Worm (Caenorhabditis elegans) whole organism, young adult: ENCODE data around the gene C05D9.4.

Experiments used
- D2030.7 ChIP-seq: fragments of 200-800 bp; sonication (Bioruptor generic); IDR thresholded peaks from 2 replicates; pipeline ENCODE4 v1.3.6; 2022; ENCODE audit warnings: missing genetic modification reagents, missing genetic modification characterization, missing compliant biosample characterization
- F10E7.11 ChIP-seq: sonication (generic microtip); optimal IDR thresholded peaks from 2 replicates; lab custom pipeline; 2017; ENCODE audit warnings: mild to moderate bottlenecking, missing genetic modification characterization, moderate library complexity, missing compliant biosample characterization
- F23B12.7 ChIP-seq: sonication (generic microtip); optimal IDR thresholded peaks from 2 replicates; lab custom pipeline; 2017; ENCODE audit warnings: missing genetic modification characterization, mild to moderate bottlenecking, missing compliant biosample characterization, antibody characterized with exemption, moderate library complexity; ENCODE audit not compliant: insufficient read depth
- F57A8.1 ChIP-seq: fragments of 200-800 bp; sonication (Bioruptor generic); optimal IDR thresholded peaks from 2 replicates; lab custom pipeline; 2018; ENCODE audit warnings: mild to moderate bottlenecking, missing genetic modification characterization, moderate library complexity, missing compliant biosample characterization
- K11D2.4 ChIP-seq: fragments of 200-800 bp; sonication (Bioruptor generic); IDR thresholded peaks from 2 replicates; pipeline ENCODE4 v1.3.6; 2022; ENCODE audit warnings: missing genetic modification reagents, missing genetic modification characterization, missing compliant biosample characterization
- T26A5.8 ChIP-seq: sonication (generic microtip); optimal IDR thresholded peaks from 2 replicates; lab custom pipeline; 2016; ENCODE audit warnings: missing genetic modification characterization, missing compliant biosample characterization
- Y53F4B.3 ChIP-seq: fragments of 200-800 bp; sonication (Bioruptor generic); IDR thresholded peaks from 2 replicates; pipeline ENCODE4 v1.3.6; 2022; ENCODE audit warnings: missing genetic modification reagents, missing genetic modification characterization, missing compliant biosample characterization
- Y67H2A.10 ChIP-seq: fragments of 200-800 bp; sonication (Bioruptor generic); conservative IDR thresholded peaks from 2 replicates; pipeline ENCODE4 v1.3.6; 2022; ENCODE audit warnings: missing genetic modification reagents, missing genetic modification characterization, missing compliant biosample characterization
- ama-1 ChIP-seq, 3 experiments: fragments of 150-350 bp in 1 of 3; sonication (generic microtip) in 2 of 3; optimal IDR thresholded peaks; 2 replicates each; lab custom pipeline; 2014 to 2018; ENCODE audit warnings: missing biosample characterization in 2 of 3, missing genetic modification characterization in 2 of 3, missing genetic modification reagents in 2 of 3
- atf-7 ChIP-seq: sonication (generic microtip); optimal IDR thresholded peaks from 2 replicates; lab custom pipeline; 2017; ENCODE audit warnings: mild to moderate bottlenecking, missing genetic modification characterization, missing compliant biosample characterization
- attf-5 ChIP-seq: fragments of 200-800 bp; sonication (Bioruptor generic); optimal IDR thresholded peaks from 2 replicates; lab custom pipeline; 2018; ENCODE audit warnings: mild to moderate bottlenecking, missing genetic modification characterization, missing compliant biosample characterization
- bed-1 ChIP-seq: fragments of 200-800 bp; sonication (Bioruptor generic); IDR thresholded peaks from 2 replicates; pipeline ENCODE4 v1.3.6; 2022; ENCODE audit warnings: missing genetic modification reagents, missing genetic modification characterization, missing compliant biosample characterization
- cebp-1 ChIP-seq, 2 experiments: fragments of 200-800 bp in 1 of 2; sonication (Bioruptor generic) in 1 of 2; sonication (generic microtip) in 1 of 2; IDR thresholded peaks in 1 of 2; optimal IDR thresholded peaks in 1 of 2; 2 replicates each; pipeline versions ENCODE4 v1.3.6 to Lab custom; 2017 to 2022; ENCODE audit warnings: missing compliant biosample characterization in 2 of 2, missing genetic modification characterization in 2 of 2, mild to moderate bottlenecking in 1 of 2, missing genetic modification reagents in 1 of 2, moderate library complexity in 1 of 2
- ceh-27 ChIP-seq: fragments of 200-800 bp; sonication (Bioruptor generic); optimal IDR thresholded peaks from 2 replicates; lab custom pipeline; 2018; ENCODE audit warnings: mild to moderate bottlenecking, missing genetic modification characterization, moderate library complexity, missing compliant biosample characterization
- ceh-91 ChIP-seq: fragments of 200-800 bp; sonication (Bioruptor generic); IDR thresholded peaks from 2 replicates; pipeline ENCODE4 v1.3.6; 2022; ENCODE audit warnings: missing genetic modification reagents, missing genetic modification characterization, missing compliant biosample characterization
- egrh-3 ChIP-seq: fragments of 200-800 bp; sonication (Bioruptor generic); IDR thresholded peaks from 2 replicates; pipeline ENCODE4 v1.3.6; 2022; ENCODE audit warnings: missing genetic modification reagents, missing genetic modification characterization, missing compliant biosample characterization
- fkh-3 ChIP-seq: sonication (generic microtip); optimal IDR thresholded peaks from 2 replicates; lab custom pipeline; 2016; ENCODE audit warnings: mild to moderate bottlenecking, missing genetic modification characterization, missing compliant biosample characterization
- hlh-12 ChIP-seq: sonication (generic microtip); optimal IDR thresholded peaks from 2 replicates; lab custom pipeline; 2016; ENCODE audit warnings: missing genetic modification characterization, missing compliant biosample characterization
- hmg-1.2 ChIP-seq: fragments of 200-800 bp; sonication (Bioruptor generic); IDR thresholded peaks from 2 replicates; pipeline ENCODE4 v1.3.6; 2022; ENCODE audit warnings: missing genetic modification reagents, missing genetic modification characterization, missing compliant biosample characterization
- hmg-20 ChIP-seq: fragments of 200-800 bp; sonication (Bioruptor generic); IDR thresholded peaks from 2 replicates; pipeline ENCODE4 v1.3.6; 2022; ENCODE audit warnings: missing genetic modification reagents, missing genetic modification characterization, missing compliant biosample characterization
- hrde-1 ChIP-seq: sonication (generic microtip); optimal IDR thresholded peaks from 2 replicates; lab custom pipeline; 2016; ENCODE audit warnings: missing genetic modification characterization, mild to moderate bottlenecking, missing compliant biosample characterization, moderate library complexity, missing genotype, missing genetic modification reagents, borderline replicate concordance
- lin-26 ChIP-seq: fragments of 200-800 bp; sonication (Bioruptor generic); IDR thresholded peaks from 2 replicates; pipeline ENCODE4 v1.3.6; 2022; ENCODE audit warnings: missing genetic modification reagents, missing genetic modification characterization, missing compliant biosample characterization
- lin-35 ChIP-seq, 3 experiments: fragments of 150-350 bp in 2 of 3; sonication (generic microtip) in 1 of 3; optimal IDR thresholded peaks; 2 replicates each; lab custom pipeline; 2014 to 2018; ENCODE audit warnings: missing biosample characterization in 3 of 3, missing genetic modification characterization in 3 of 3, missing genetic modification reagents in 3 of 3
- lin-40 ChIP-seq: sonication (generic microtip); optimal IDR thresholded peaks from 2 replicates; lab custom pipeline; 2016; ENCODE audit warnings: missing genetic modification characterization, mild to moderate bottlenecking, missing compliant biosample characterization, missing genotype, missing genetic modification reagents
- madf-3 ChIP-seq: fragments of 200-800 bp; sonication (Bioruptor generic); IDR thresholded peaks from 2 replicates; pipeline ENCODE4 v1.3.6; 2022; ENCODE audit warnings: missing genetic modification reagents, missing genetic modification characterization, missing compliant biosample characterization
- madf-8 ChIP-seq: fragments of 200-800 bp; sonication (Bioruptor generic); conservative IDR thresholded peaks from 2 replicates; pipeline ENCODE4 v1.3.6; 2022; ENCODE audit warnings: missing genetic modification reagents, missing genetic modification characterization, missing compliant biosample characterization
- nhr-27 ChIP-seq: fragments of 200-800 bp; sonication (Bioruptor generic); optimal IDR thresholded peaks from 2 replicates; lab custom pipeline; 2018; ENCODE audit warnings: mild to moderate bottlenecking, missing genetic modification characterization, moderate library complexity, missing compliant biosample characterization
- pbrm-1 ChIP-seq: fragments of 200-800 bp; sonication (Bioruptor generic); IDR thresholded peaks from 2 replicates; pipeline ENCODE4 v1.3.6; 2022; ENCODE audit warnings: missing genetic modification reagents, missing genetic modification characterization, missing compliant biosample characterization
- sea-2 ChIP-seq: fragments of 200-800 bp; sonication (Bioruptor generic); IDR thresholded peaks from 2 replicates; pipeline ENCODE4 v1.3.6; 2022; ENCODE audit warnings: missing genetic modification characterization, missing compliant biosample characterization
- snpc-1.3 ChIP-seq: sonication (generic microtip); optimal IDR thresholded peaks from 2 replicates; lab custom pipeline; 2017; ENCODE audit warnings: missing genetic modification characterization, mild to moderate bottlenecking, missing compliant biosample characterization, antibody characterized with exemption, moderate library complexity, missing genotype, missing genetic modification reagents; ENCODE audit not compliant: insufficient read depth
- tbp1 ChIP-seq: fragments of 200-800 bp; sonication (Bioruptor generic); optimal IDR thresholded peaks from 2 replicates; lab custom pipeline; 2018; ENCODE audit warnings: mild to moderate bottlenecking, missing genetic modification characterization, missing compliant biosample characterization
- tbx-9 ChIP-seq: sonication (generic microtip); optimal IDR thresholded peaks from 2 replicates; lab custom pipeline; 2016; ENCODE audit warnings: borderline replicate concordance, missing genetic modification characterization, inconsistent platforms, missing compliant biosample characterization
- zfh-2 ChIP-seq: fragments of 200-800 bp; sonication (Bioruptor generic); conservative IDR thresholded peaks from 2 replicates; pipeline ENCODE4 v1.3.6; 2022; ENCODE audit warnings: missing genetic modification reagents, missing genetic modification characterization, missing compliant biosample characterization
- ztf-18 ChIP-seq: sonication (generic microtip); optimal IDR thresholded peaks from 2 replicates; lab custom pipeline; 2016; ENCODE audit warnings: missing genotype, mild to moderate bottlenecking, missing genetic modification characterization, missing compliant biosample characterization
- ztf-26 ChIP-seq: sonication (generic microtip); optimal IDR thresholded peaks from 2 replicates; lab custom pipeline; 2017; ENCODE audit warnings: missing genetic modification characterization, missing compliant biosample characterization

Gene C05D9.4

DNA sequence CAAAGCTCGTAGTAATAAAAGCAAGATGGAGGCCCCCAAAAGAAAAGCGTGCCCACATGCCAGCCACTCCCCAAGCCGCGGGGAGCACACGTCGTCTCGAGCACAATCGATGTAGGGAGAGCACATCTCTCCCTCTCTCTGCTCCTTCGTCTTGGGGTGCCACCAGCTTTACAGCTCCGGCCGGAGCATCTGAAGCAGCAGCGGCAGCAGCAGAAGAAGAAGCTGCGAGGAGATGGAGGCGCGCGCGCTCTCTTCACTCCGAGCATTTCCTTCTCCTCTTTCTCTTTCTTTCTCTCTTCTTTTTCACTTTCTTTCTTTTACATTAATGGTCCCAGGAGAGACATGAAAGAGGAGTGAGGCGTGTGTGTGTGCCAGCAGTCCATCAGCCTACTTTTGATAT, 43.8 kb upstream of the C05D9.4 start (continued):
- no peak for TF ChIP-seq nhr-27 (tag; lab: Kevin White, UChicago)
- TF ChIP-seq Y53F4B.3 (GFP tag; lab: Robert Waterston, UW) = no peak
- no peak for TF ChIP-seq tbp1 (GFP tag; lab: Kevin White, UChicago)
- peak; percentile 34; the same call in 1 of the 2 replicates for TF ChIP-seq hmg-1.2 (GFP tag; lab: Robert Waterston, UW)
- no peak for TF ChIP-seq fkh-3 (tag; lab: Kevin White, UChicago)
- no peak for TF ChIP-seq Y67H2A.10 (GFP tag; lab: Robert Waterston, UW)
- no peak for TF ChIP-seq tbx-9 (tag; lab: Kevin White, UChicago)
- TF ChIP-seq zfh-2 (GFP tag; lab: Robert Waterston, UW) = peak; percentile 98
- TF ChIP-seq atf-7 (tag; lab: Kevin White, UChicago) = peak; percentile 3
- no peak for TF ChIP-seq hrde-1 (tag; lab: Kevin White, UChicago)
- no peak for TF ChIP-seq ceh-91 (GFP tag; lab: Robert Waterston, UW)
- TF ChIP-seq bed-1 (GFP tag; lab: Robert Waterston, UW) = no peak
- no peak for TF ChIP-seq lin-35 (GFP tag; optimal IDR thresholded peaks at IDR 0.05; lab: Kevin White, UChicago)
- TF ChIP-seq madf-3 = no peak
- no peak for TF ChIP-seq ceh-27 (GFP tag; lab: Kevin White, UChicago)
- no peak for TF ChIP-seq ztf-18 (tag; lab: Kevin White, UChicago)
- no peak for TF ChIP-seq hmg-20
- TF ChIP-seq attf-5 (GFP tag; lab: Kevin White, UChicago) = no peak
- peak; percentile 50; the same call in 1 of the 2 replicates for TF ChIP-seq K11D2.4
- no peak for TF ChIP-seq madf-8 (GFP tag; lab: Robert Waterston, UW)
- TF ChIP-seq egrh-3 = peak; percentile 92
- no peak for TF ChIP-seq F23B12.7 (tag; lab: Kevin White, UChicago)
- TF ChIP-seq sea-2 (GFP tag; lab: Robert Waterston, UW) = no peak
- no peak for TF ChIP-seq hlh-12 (tag; lab: Kevin White, UChicago)
- TF ChIP-seq pbrm-1 (GFP tag; lab: Robert Waterston, UW) = peak; percentile 29; the same call in 1 of the 2 replicates
- TF ChIP-seq cebp-1 (GFP tag; IDR thresholded peaks at IDR 0.05; lab: Robert Waterston, UW) = no peak
- peak; percentile 46 for TF ChIP-seq cebp-1 (tag; optimal IDR thresholded peaks at IDR 0.05; lab: Kevin White, UChicago)
- TF ChIP-seq snpc-1.3 = no peak
- peak; percentile 28 for TF ChIP-seq F10E7.11 (tag; lab: Kevin White, UChicago)
- no peak for TF ChIP-seq T26A5.8 (tag; lab: Kevin White, UChicago)
- TF ChIP-seq ama-1 (optimal IDR thresholded peaks at IDR 0.05; lab: Kevin White, UChicago) = no peak
- no peak for TF ChIP-seq ama-1 (GFP tag; optimal IDR thresholded peaks at IDR 0.05; lab: Kevin White, UChicago)
- no peak for TF ChIP-seq D2030.7 (GFP tag; lab: Robert Waterston, UW)
- no peak for TF ChIP-seq ztf-26 (tag; lab: Kevin White, UChicago)
- peak; percentile 50 for TF ChIP-seq lin-40 (tag; lab: Kevin White, UChicago)
- TF ChIP-seq, all 124 proteins: peak for 13

- TF ChIP-seq zfh-2 (GFP tag; lab: Robert Waterston, UW) (0 out of 2 replicates have a peak, but pooled peaks have one; percentile 12), egrh-3 (0 out of 2 replicates have a peak, but pooled peaks have one; percentile 16), lin-26 (GFP tag; lab: Robert Waterston, UW) (no peak), F57A8.1 (no peak)
Measured at ce11 chrX:1068986-1069385, 38.9 kb upstream of the C05D9.4 start, which contains the start of gene mksr-1. Gene mksr-1, minus strand, starts transcription at chrX:1069129.
